Fruit fly (Drosophila melanogaster) whole organism, prepupa: Measurements from ENCODE around the gene frj.

ENCODE experiments used
- CG3919 ChIP-seq: fragments of 200-800 bp; sonication (Bioruptor generic); optimal IDR thresholded peaks from 3 replicates; lab custom pipeline; 2016; ENCODE audit warnings: missing biosample characterization, missing genetic modification characterization
- CG6854 ChIP-seq: fragments of 200-800 bp; sonication (Bioruptor generic); optimal IDR thresholded peaks from 2 replicates; lab custom pipeline; 2017; ENCODE audit warnings: missing biosample characterization, mild to moderate bottlenecking, missing genetic modification characterization
- Hr4 ChIP-seq: fragments of 200-800 bp; sonication (Bioruptor generic); optimal IDR thresholded peaks from 3 replicates; lab custom pipeline; 2016; ENCODE audit warnings: missing biosample characterization, missing genetic modification characterization
- acj6 ChIP-seq: fragments of 200-800 bp; sonication (Bioruptor generic); optimal IDR thresholded peaks from 3 replicates; lab custom pipeline; 2016; ENCODE audit warnings: missing biosample characterization, missing genetic modification characterization
- svp ChIP-seq: fragments of 200-800 bp; sonication (Bioruptor generic); peaks from one replicate; lab custom pipeline; 2016; ENCODE audit warnings: missing biosample characterization, missing genetic modification characterization

dm6 chr2L:6479226-6479906 is 23.5 kb downstream of the frj start:
- TF ChIP-seq svp (GFP tag; lab: Kevin White, UChicago) (peak; percentile 49), acj6 (GFP tag; lab: Kevin White, UChicago) (peak; percentile 18), CG3919 (GFP tag; lab: Kevin White, UChicago) (peak; percentile 23), Hr4 (GFP tag; lab: Kevin White, UChicago) (peak; percentile 36), CG6854 (no peak)
